Worm (Caenorhabditis elegans): ENCODE measurements around the gene F31F4.17.

ce11 chrV:664337-664847, 4.3 kb upstream of the F31F4.17 start, which contains the start of the genes F31F4.11 and srh-266:
- TF ChIP-seq lin-26 (GFP tag; IDR thresholded peaks at IDR 0.05) (no peak), B0019.2 (GFP tag; conservative IDR thresholded peaks at IDR 0.05) (no peak), T07F8.4 (tag; optimal IDR thresholded peaks at IDR 0.05) (no peak), lin-35 (GFP tag; optimal IDR thresholded peaks at IDR 0.05) (no peak), F39B2.1 (GFP tag; IDR thresholded peaks at IDR 0.05) (no peak)
